Fruit fly (Drosophila melanogaster): ENCODE results near the gene CG32445.

Gene CG32445

DNA sequence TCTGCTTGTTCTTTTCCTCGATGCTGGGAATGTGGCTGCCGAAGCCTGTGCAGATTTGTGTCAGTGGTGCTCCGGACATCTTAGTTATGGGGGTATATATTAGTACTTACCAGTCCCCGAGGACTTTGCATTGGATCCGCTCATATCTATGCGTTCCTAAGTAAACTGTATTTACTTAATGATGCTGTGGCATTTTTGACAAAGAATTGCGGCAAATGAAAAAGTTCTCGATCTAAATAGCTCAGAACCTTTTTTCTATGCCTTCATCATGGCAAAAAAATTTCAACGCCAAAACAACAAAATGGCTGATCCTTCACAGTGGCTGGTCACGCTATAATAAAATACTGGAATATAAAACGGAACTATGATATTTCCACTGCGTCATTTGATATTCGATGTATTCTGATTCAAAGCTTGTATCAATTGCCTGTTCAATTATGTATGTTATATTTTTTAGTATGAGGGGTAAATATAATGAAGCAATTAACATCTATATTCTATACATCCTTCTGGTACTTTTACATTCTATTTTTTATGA, 4.9 kb upstream of the CG32445 start, which contains the start of gene MED1 (continued):
- TF ChIP-seq CG15514 (GFP tag; optimal IDR thresholded peaks at IDR 0.05) (peak; percentile 49), NC2α (GFP tag; optimal IDR thresholded peaks at IDR 0.05) (no peak), CG15479 (GFP tag; optimal IDR thresholded peaks at IDR 0.05) (no peak), Pdp1 (GFP tag; optimal IDR thresholded peaks at IDR 0.05) (no peak), Elba2 (GFP tag; optimal IDR thresholded peaks at IDR 0.05) (no peak), Meics (GFP tag; optimal IDR thresholded peaks at IDR 0.05) (no peak), sqz (GFP tag; optimal IDR thresholded peaks at IDR 0.05) (no peak), ken (GFP tag; IDR thresholded peaks at IDR 0.05) (no peak), sens-2 (GFP tag; IDR thresholded peaks at IDR 0.05) (no peak), Trl (optimal IDR thresholded peaks at IDR 0.05) (no peak), Trl (GFP tag; optimal IDR thresholded peaks at IDR 0.05) (no peak), Hsf (GFP tag; optimal IDR thresholded peaks at IDR 0.05) (peak; percentile 2), CG3065 (GFP tag; optimal IDR thresholded peaks at IDR 0.05) (no peak), vvl (GFP tag; IDR thresholded peaks at IDR 0.05) (no peak; the same call in 1 of the 2 replicates), MESR4 (GFP tag; optimal IDR thresholded peaks at IDR 0.05) (peak; percentile 89), CG1233 (GFP tag; optimal IDR thresholded peaks at IDR 0.05) (no peak), CG1603 (tag; optimal IDR thresholded peaks at IDR 0.05) (peak; percentile 69), CG1792 (GFP tag; optimal IDR thresholded peaks at IDR 0.05) (no peak), nmo (GFP tag; optimal IDR thresholded peaks at IDR 0.05) (peak; percentile 37), Dfd (GFP tag; optimal IDR thresholded peaks at IDR 0.05) (no peak), CG18599 (GFP tag; optimal IDR thresholded peaks at IDR 0.05) (no peak), Fer2 (tag; optimal IDR thresholded peaks at IDR 0.05) (no peak), sd (tag; optimal IDR thresholded peaks at IDR 0.05) (no peak), Lhr (GFP tag; optimal IDR thresholded peaks at IDR 0.05) (peak; percentile 17), Bgb (GFP tag; IDR thresholded peaks at IDR 0.05; ENCODE audit: partially characterized antibody) (no peak; the same call in 1 of the 2 replicates), CG3407 (GFP tag; optimal IDR thresholded peaks at IDR 0.05) (no peak), ewg (GFP tag; optimal IDR thresholded peaks at IDR 0.05) (no peak), Kr (GFP tag; optimal IDR thresholded peaks at IDR 0.05) (no peak), HHEX (GFP tag; optimal IDR thresholded peaks at IDR 0.05) (no peak), CG8290 (GFP tag; optimal IDR thresholded peaks at IDR 0.05) (no peak), CG8290 (tag; optimal IDR thresholded peaks at IDR 0.05) (no peak), ci (GFP tag; IDR thresholded peaks at IDR 0.05) (no peak), Side (GFP tag; optimal IDR thresholded peaks at IDR 0.05) (no peak), sens (GFP tag) (no peak), CG2875 (GFP tag; optimal IDR thresholded peaks at IDR 0.05) (no peak), nerfin-1 (tag; optimal IDR thresholded peaks at IDR 0.05) (peak; percentile 11), caup (GFP tag; optimal IDR thresholded peaks at IDR 0.05; ENCODE audit: severe bottlenecking) (no peak), shn (GFP tag; optimal IDR thresholded peaks at IDR 0.05) (no peak), Dp (GFP tag; optimal IDR thresholded peaks at IDR 0.05) (peak; percentile 14), Dek (tag; optimal IDR thresholded peaks at IDR 0.05) (no peak), CG31365 (tag; optimal IDR thresholded peaks at IDR 0.05) (no peak), CG12769 (tag; optimal IDR thresholded peaks at IDR 0.05) (no peak), rib (GFP tag; IDR thresholded peaks at IDR 0.05) (no peak), lola (GFP tag; optimal IDR thresholded peaks at IDR 0.05) (no peak), klu (GFP tag; IDR thresholded peaks at IDR 0.05) (no peak), CG10654 (GFP tag; optimal IDR thresholded peaks at IDR 0.05) (no peak), Stat92E (GFP tag; optimal IDR thresholded peaks at IDR 0.05) (no peak), Hr51 (GFP tag; optimal IDR thresholded peaks at IDR 0.05) (no peak), dati (GFP tag; IDR thresholded peaks at IDR 0.05) (no peak), kah (GFP tag; optimal IDR thresholded peaks at IDR 0.05) (no peak)
